Fruit fly (Drosophila melanogaster) whole organism, embryonic: ENCODE data around the gene CG4004.

ENCODE experiments used
- ATbp ChIP-seq: fragments of 200-800 bp; sonication (Bioruptor generic); optimal IDR thresholded peaks from 2 replicates; lab custom pipeline; 2017; ENCODE audit warnings: missing biosample characterization, mild to moderate bottlenecking, missing genetic modification characterization, missing genetic modification reagents
- B-H2 ChIP-seq: fragments of 200-800 bp; sonication (Bioruptor generic); optimal IDR thresholded peaks from 2 replicates; lab custom pipeline; 2018; ENCODE audit warnings: missing biosample characterization, mild to moderate bottlenecking, missing genetic modification characterization
- CG10267 ChIP-seq: fragments of 200-800 bp; sonication (Bioruptor generic); optimal IDR thresholded peaks from 2 replicates; lab custom pipeline; 2018; ENCODE audit warnings: missing biosample characterization, mild to moderate bottlenecking, missing genetic modification characterization, moderate library complexity
- CG15011 ChIP-seq: fragments of 200-800 bp; sonication (Bioruptor generic); optimal IDR thresholded peaks from 3 replicates; lab custom pipeline; 2018; ENCODE audit warnings: missing biosample characterization, mild to moderate bottlenecking, missing genetic modification characterization
- CG2116 ChIP-seq: fragments of 200-800 bp; sonication (Bioruptor generic); optimal IDR thresholded peaks from 3 replicates; lab custom pipeline; 2018; ENCODE audit warnings: missing biosample characterization, mild to moderate bottlenecking, missing genetic modification characterization
- CG2202 ChIP-seq: fragments of 200-800 bp; sonication (Bioruptor generic); optimal IDR thresholded peaks from 2 replicates; lab custom pipeline; 2018; ENCODE audit warnings: missing biosample characterization, mild to moderate bottlenecking, missing genetic modification characterization
- CG3281 ChIP-seq: fragments of 200-800 bp; sonication (Bioruptor generic); optimal IDR thresholded peaks from 3 replicates; lab custom pipeline; 2017; ENCODE audit warnings: missing biosample characterization, mild to moderate bottlenecking, missing genetic modification characterization
- CG43689 ChIP-seq: fragments of 200-800 bp; sonication (Bioruptor generic); IDR thresholded peaks from 2 replicates; pipeline ENCODE4 v1.3.6; 2022; ENCODE audit warnings: missing biosample characterization, missing genetic modification characterization
- CG7271 ChIP-seq: fragments of 200-800 bp; sonication (Bioruptor generic); optimal IDR thresholded peaks from 2 replicates; lab custom pipeline; 2018; ENCODE audit warnings: missing biosample characterization, mild to moderate bottlenecking, missing genetic modification characterization, moderate library complexity
- CG7928 ChIP-seq: fragments of 200-800 bp; sonication (Bioruptor generic); optimal IDR thresholded peaks from 2 replicates; lab custom pipeline; 2017; ENCODE audit warnings: missing biosample characterization, mild to moderate bottlenecking, missing genetic modification characterization
- Camta ChIP-seq: fragments of 200-800 bp; sonication (Bioruptor generic); optimal IDR thresholded peaks from 2 replicates; lab custom pipeline; 2016; ENCODE audit warnings: missing biosample characterization, missing genetic modification characterization
- E2f2 ChIP-seq: fragments of 200-800 bp; sonication (Bioruptor generic); IDR thresholded peaks from 2 replicates; pipeline ENCODE4 v1.3.6; 2022; ENCODE audit warnings: missing biosample characterization, missing genetic modification characterization
- Gsc ChIP-seq: fragments of 200-800 bp; sonication (Bioruptor generic); IDR thresholded peaks from 2 replicates; pipeline ENCODE4 v1.3.6; 2022; ENCODE audit warnings: missing biosample characterization, missing genetic modification characterization
- Hmr ChIP-seq: fragments of 200-800 bp; sonication (Bioruptor generic); optimal IDR thresholded peaks from 3 replicates; lab custom pipeline; 2017; ENCODE audit warnings: mild to moderate bottlenecking, missing biosample characterization, missing genetic modification reagents, missing genetic modification characterization
- Kr ChIP-seq: fragments of 200-800 bp; sonication (Bioruptor generic); optimal IDR thresholded peaks from 2 replicates; lab custom pipeline; 2017; ENCODE audit warnings: missing biosample characterization, mild to moderate bottlenecking, missing genetic modification characterization
- MBD-R2 ChIP-seq: fragments of 200-800 bp; sonication (Bioruptor generic); IDR thresholded peaks from 2 replicates; pipeline ENCODE4 v1.3.6; 2022; ENCODE audit warnings: missing biosample characterization, missing genetic modification characterization
- Opbp ChIP-seq: fragments of 200-800 bp; sonication (Bioruptor generic); IDR thresholded peaks from 3 replicates; pipeline ENCODE4 v1.3.6; 2022; ENCODE audit warnings: missing biosample characterization, missing genetic modification characterization; ENCODE audit not compliant: partially characterized antibody
- Optix ChIP-seq: fragments of 200-800 bp; sonication (Bioruptor generic); IDR thresholded peaks from 3 replicates; pipeline ENCODE4 v1.3.6; 2022; ENCODE audit warnings: missing biosample characterization, missing genetic modification characterization
- Poxn ChIP-seq: fragments of 200-800 bp; sonication (Bioruptor generic); IDR thresholded peaks from 2 replicates; pipeline ENCODE4 v1.3.6; 2022; ENCODE audit warnings: missing biosample characterization, missing genetic modification characterization
- Xbp1 ChIP-seq: fragments of 200-800 bp; sonication (Bioruptor generic); optimal IDR thresholded peaks from 3 replicates; lab custom pipeline; 2016; ENCODE audit warnings: missing biosample characterization, mild to moderate bottlenecking, missing genetic modification characterization
- cg ChIP-seq: fragments of 200-800 bp; sonication (Bioruptor generic); optimal IDR thresholded peaks from 3 replicates; lab custom pipeline; 2019; ENCODE audit warnings: missing biosample characterization, mild to moderate bottlenecking, missing genetic modification characterization, moderate library complexity
- dan ChIP-seq: fragments of 200-800 bp; sonication (Bioruptor generic); IDR thresholded peaks from 2 replicates; pipeline ENCODE4 v1.3.6; 2022; ENCODE audit warnings: missing biosample characterization, missing genetic modification characterization
- dmrt99B ChIP-seq: fragments of 200-800 bp; sonication (Bioruptor generic); optimal IDR thresholded peaks from 2 replicates; lab custom pipeline; 2018; ENCODE audit warnings: missing biosample characterization, mild to moderate bottlenecking, missing genetic modification characterization, moderate library complexity
- ems ChIP-seq: fragments of 200-800 bp; sonication (Bioruptor generic); optimal IDR thresholded peaks from 3 replicates; lab custom pipeline; 2016; ENCODE audit warnings: missing biosample characterization, missing genetic modification characterization
- fd102C ChIP-seq: fragments of 200-800 bp; sonication (Bioruptor generic); optimal IDR thresholded peaks from 2 replicates; lab custom pipeline; 2018; ENCODE audit warnings: missing biosample characterization, mild to moderate bottlenecking, missing genetic modification characterization, moderate library complexity
- hkb ChIP-seq, 2 experiments: fragments of 200-800 bp in 1 of 2; fragments of >200 bp in 1 of 2; sonication (Bioruptor generic) in 1 of 2; IDR thresholded peaks in 1 of 2; optimal IDR thresholded peaks in 1 of 2; 2 replicates each; pipeline versions ENCODE4 v1.3.6 to Lab custom; 2017 to 2022; ENCODE audit warnings: missing biosample characterization in 1 of 2, missing genetic modification characterization in 1 of 2
- insv ChIP-seq, 2 experiments: fragments of 200-800 bp; sonication (Bioruptor generic); optimal IDR thresholded peaks; 3 replicates each; lab custom pipeline; 2016 to 2018; ENCODE audit warnings: missing biosample characterization in 2 of 2, missing genetic modification characterization in 2 of 2
- onecut ChIP-seq: fragments of 200-800 bp; sonication (Bioruptor generic); IDR thresholded peaks from 2 replicates; pipeline ENCODE4 v1.3.6; 2022; ENCODE audit warnings: missing biosample characterization, missing genetic modification characterization
- org-1 ChIP-seq: fragments of 200-800 bp; sonication (Bioruptor generic); optimal IDR thresholded peaks from 2 replicates; lab custom pipeline; 2017; ENCODE audit warnings: missing biosample characterization, missing genetic modification characterization
- prd ChIP-seq, 3 experiments: fragments of >200 bp in 2 of 3; fragments of 200-800 bp in 1 of 3; sonication (Bioruptor generic) in 1 of 3; optimal IDR thresholded peaks in 2 of 3; IDR thresholded peaks in 1 of 3; 2 replicates in 2 of 3; 3 replicates in 1 of 3; pipeline versions ENCODE4 v1.3.6 to Lab custom; 2017 to 2022; ENCODE audit warnings: missing biosample characterization in 1 of 3, missing genetic modification characterization in 1 of 3
- schlank ChIP-seq: fragments of 200-800 bp; sonication (Bioruptor generic); optimal IDR thresholded peaks from 2 replicates; lab custom pipeline; 2018; ENCODE audit warnings: missing biosample characterization, mild to moderate bottlenecking, missing genetic modification characterization
- tio ChIP-seq: fragments of 200-800 bp; sonication (Bioruptor generic); optimal IDR thresholded peaks from 2 replicates; lab custom pipeline; 2017; ENCODE audit warnings: missing biosample characterization, missing genetic modification characterization, inconsistent platforms
- tll ChIP-seq, 2 experiments: fragments of 200-800 bp in 1 of 2; fragments of >200 bp in 1 of 2; sonication (Bioruptor generic) in 1 of 2; optimal IDR thresholded peaks; 2 replicates each; lab custom pipeline; 2017 to 2019; ENCODE audit warnings: missing biosample characterization in 2 of 2, missing genetic modification characterization in 2 of 2, mild to moderate bottlenecking in 1 of 2, moderate library complexity in 1 of 2
- trem ChIP-seq: fragments of 200-800 bp; optimal IDR thresholded peaks from 3 replicates; lab custom pipeline; 2019; ENCODE audit warnings: missing biosample characterization, mild to moderate bottlenecking, missing genetic modification characterization, moderate library complexity
- vvl ChIP-seq: fragments of 200-800 bp; sonication (Bioruptor generic); IDR thresholded peaks from 2 replicates; pipeline ENCODE4 v1.3.6; 2022; ENCODE audit warnings: missing biosample characterization, missing genetic modification characterization
- zen ChIP-seq: fragments of 200-800 bp; sonication (Bioruptor generic); optimal IDR thresholded peaks from 3 replicates; lab custom pipeline; 2018; ENCODE audit warnings: missing biosample characterization, mild to moderate bottlenecking, missing genetic modification characterization, moderate library complexity

Gene CG4004

dm6 chrX:12735478-12736428 is 8.3 kb upstream of the CG4004 start (continued):
- peak; percentile 74 for TF ChIP-seq B-H2 (GFP tag; lab: Kevin White, UChicago)
- no peak for TF ChIP-seq dan
- peak; percentile 87 for TF ChIP-seq cg (GFP tag; lab: Kevin White, UChicago)
- TF ChIP-seq zen: peak; percentile 88
- no peak for TF ChIP-seq Gsc (GFP tag; lab: Robert Waterston, UW)
- TF ChIP-seq MBD-R2: peak; percentile 57
- TF ChIP-seq CG43689 (GFP tag; lab: Robert Waterston, UW): peak; percentile 56; the same call in 1 of the 2 replicates
- peak; percentile 74 for TF ChIP-seq Kr (GFP tag; lab: Kevin White, UChicago)
- TF ChIP-seq Optix (GFP tag; lab: Robert Waterston, UW): peak; percentile 73; the same call in 1 of the 3 replicates
- TF ChIP-seq hkb (optimal IDR thresholded peaks at IDR 0.05; lab: Kevin White, UChicago): no peak
- TF ChIP-seq hkb (GFP tag; IDR thresholded peaks at IDR 0.05; lab: Robert Waterston, UW): peak; percentile 83
- TF ChIP-seq schlank (tag; lab: Kevin White, UChicago): peak; percentile 87
- peak; percentile 90 for TF ChIP-seq ems
- no peak for TF ChIP-seq Opbp
- peak; percentile 83 for TF ChIP-seq trem (tag; lab: Kevin White, UChicago)
- TF ChIP-seq onecut (GFP tag; lab: Robert Waterston, UW): peak; percentile 62
- TF ChIP-seq fd102C: peak; percentile 75
- TF ChIP-seq E2f2 (GFP tag; lab: Robert Waterston, UW): peak; percentile 47
- TF ChIP-seq Xbp1 (GFP tag; lab: Kevin White, UChicago): peak; percentile 94
- peak; percentile 83 for TF ChIP-seq CG2202 (tag; lab: Kevin White, UChicago)
- 0 out of 2 replicates have a peak, but pooled peaks have one; percentile 62 for TF ChIP-seq vvl (GFP tag; lab: Robert Waterston, UW)
- TF ChIP-seq prd (optimal IDR thresholded peaks at IDR 0.05; lab: Kevin White, UChicago): no peak
- TF ChIP-seq prd (GFP tag; IDR thresholded peaks at IDR 0.05; lab: Robert Waterston, UW): peak; percentile 90
- peak; percentile 71 for TF ChIP-seq CG2116 (GFP tag; lab: Kevin White, UChicago)
- peak; percentile 89 for TF ChIP-seq CG10267
- peak in 1 of 2 experiments; percentile 71 for TF ChIP-seq insv (GFP tag; optimal IDR thresholded peaks at IDR 0.05; lab: Kevin White, UChicago)
- TF ChIP-seq Camta (GFP tag; lab: Kevin White, UChicago): peak; percentile 94
- TF ChIP-seq Hmr (GFP tag; lab: Kevin White, UChicago): peak; percentile 96
- TF ChIP-seq CG7928: peak; percentile 74
- TF ChIP-seq CG7271 (tag; lab: Kevin White, UChicago): no peak
- TF ChIP-seq dmrt99B (tag; lab: Kevin White, UChicago): peak; percentile 96
- peak; percentile 96 for TF ChIP-seq CG3281 (GFP tag; lab: Kevin White, UChicago)
- peak; percentile 85 for TF ChIP-seq ATbp
- peak; percentile 58 for TF ChIP-seq Poxn
- TF ChIP-seq org-1: peak; percentile 97
- TF ChIP-seq tio (GFP tag; lab: Kevin White, UChicago): peak; percentile 98
- TF ChIP-seq tll (GFP tag; optimal IDR thresholded peaks at IDR 0.05; lab: Kevin White, UChicago): peak in 1 of 2 experiments; percentile 30
- peak; percentile 95 for TF ChIP-seq CG15011 (GFP tag; lab: Kevin White, UChicago)
- TF ChIP-seq, all 482 proteins: peak for 411
